Worm (Caenorhabditis elegans): ENCODE measurements around the gene glb-7.

- TF ChIP-seq tbx-11 (GFP tag; IDR thresholded peaks at IDR 0.05) (no peak), flt-1 (GFP tag; IDR thresholded peaks at IDR 0.05) (no peak), tra-4 (tag; optimal IDR thresholded peaks at IDR 0.05) (no peak), ama-1 (optimal IDR thresholded peaks at IDR 0.05) (no peak), pes-1 (GFP tag; IDR thresholded peaks at IDR 0.05) (no peak), scrt-1 (GFP tag; IDR thresholded peaks at IDR 0.05) (no peak)
These were observed 9.1 kb upstream of the glb-7 start, which contains the start of gene C23H5.8 for ce11 chrIV:2113362-2114056.
